Worm (Caenorhabditis elegans): ENCODE measurements around the gene K05F6.14.

The K05F6.14 gene

DNA sequence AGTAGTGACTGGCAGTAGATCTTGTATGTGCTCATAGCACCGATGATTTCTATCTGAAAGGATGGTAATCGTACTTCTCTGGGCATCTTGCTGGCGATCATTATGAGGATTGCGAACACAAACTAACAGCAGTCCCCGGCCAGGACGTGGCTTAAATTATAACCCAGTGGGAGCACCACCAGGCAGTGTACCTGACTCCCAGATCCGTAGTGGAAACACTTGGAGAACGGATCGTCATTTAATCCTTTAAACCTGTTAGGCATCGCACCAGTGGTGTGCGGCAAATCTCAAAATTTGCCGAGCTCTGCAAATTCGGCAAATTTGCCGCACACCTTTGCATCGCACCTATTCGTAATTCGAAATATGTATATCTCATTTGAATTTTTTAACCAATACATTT lies 5.7 kb downstream of the K05F6.14 start, which contains the start of gene K05F6.8:
TSS of gene K05F6.8 (minus strand) at position 101 of the 400 bp plus-strand sequence.
- TF ChIP-seq C34F6.9 (tag; optimal IDR thresholded peaks at IDR 0.05) = no peak
- TF ChIP-seq nhr-21 (tag; optimal IDR thresholded peaks at IDR 0.05) = no peak
- TF ChIP-seq lin-11 (tag; optimal IDR thresholded peaks at IDR 0.05) = no peak
- TF ChIP-seq ztf-11 (tag; optimal IDR thresholded peaks at IDR 0.05) = no peak
- TF ChIP-seq mab-5 (tag; optimal IDR thresholded peaks at IDR 0.05) = no peak
- no peak for TF ChIP-seq crh-2 (tag; optimal IDR thresholded peaks at IDR 0.05)
- no peak for TF ChIP-seq dmd-4 (tag; optimal IDR thresholded peaks at IDR 0.05)
- TF ChIP-seq egl-27 (tag; optimal IDR thresholded peaks at IDR 0.05) = no peak
- TF ChIP-seq nhr-237 (tag; optimal IDR thresholded peaks at IDR 0.05) = no peak
- no peak for TF ChIP-seq nhr-23 (tag; optimal IDR thresholded peaks at IDR 0.05)
- TF ChIP-seq sma-9 (GFP tag; optimal IDR thresholded peaks at IDR 0.05) = no peak
- no peak for TF ChIP-seq sma-9 (tag; optimal IDR thresholded peaks at IDR 0.05)
- TF ChIP-seq unc-39 (tag; optimal IDR thresholded peaks at IDR 0.05) = no peak
- TF ChIP-seq snpc-4 (tag; optimal IDR thresholded peaks at IDR 0.05) = no peak
- no peak for TF ChIP-seq ceh-82 (tag; optimal IDR thresholded peaks at IDR 0.05)
- no peak for TF ChIP-seq nhr-10 (tag; optimal IDR thresholded peaks at IDR 0.05)

DNA sequence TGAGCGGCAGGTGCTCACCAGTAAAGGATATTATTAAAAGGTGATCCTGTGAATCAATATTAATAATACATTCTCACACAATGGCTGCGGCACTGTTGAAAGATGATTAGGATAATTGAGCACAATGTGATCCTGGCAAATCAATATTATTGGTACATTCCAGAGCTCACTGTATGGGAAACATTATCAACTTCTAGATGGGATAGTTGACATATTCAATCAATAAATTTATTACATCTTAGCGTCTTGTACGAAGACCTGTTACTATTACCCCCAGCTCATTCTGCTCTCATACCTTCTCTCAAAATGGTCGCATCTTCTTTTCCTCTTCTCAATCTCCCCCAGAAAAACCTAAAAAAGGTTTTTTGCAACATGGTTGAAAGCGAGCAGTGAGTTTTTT lies 6.3 kb downstream of the K05F6.14 start, which contains the start of gene fbxb-49:
TSS of gene fbxb-49 (plus strand) at position 301 of the 400 bp plus-strand sequence.
- no peak for TF ChIP-seq Y55F3AM.14 (GFP tag; optimal IDR thresholded peaks at IDR 0.05)
- no peak for TF ChIP-seq elt-3 (tag; optimal IDR thresholded peaks at IDR 0.05)
- TF ChIP-seq ZK546.5 (tag; optimal IDR thresholded peaks at IDR 0.05) = no peak
- no peak for TF ChIP-seq nhr-6 (tag; optimal IDR thresholded peaks at IDR 0.05)

DNA sequence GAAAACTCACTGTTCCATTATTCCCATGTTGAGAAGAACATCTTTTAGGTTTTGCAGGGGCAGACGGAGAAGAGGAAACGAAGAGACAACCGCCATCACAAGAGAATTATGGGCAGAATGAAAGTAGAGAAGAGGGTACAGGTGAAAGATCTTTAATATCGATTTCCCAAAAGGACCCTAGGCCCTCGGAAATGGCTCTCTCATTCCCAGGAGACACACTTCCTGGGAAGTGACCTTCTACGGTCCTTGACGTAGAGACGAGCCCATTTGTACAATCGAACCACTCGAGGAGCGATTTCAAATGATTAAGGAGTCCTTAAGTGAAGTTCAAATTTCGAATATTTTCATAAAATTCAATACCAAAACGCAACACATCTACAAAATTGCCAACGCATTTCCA lies 9.1 kb downstream of the K05F6.14 start, which contains the start of gene fbxb-46:
TSS of gene fbxb-46 (minus strand) at position 101 of the 400 bp plus-strand sequence.
- TF ChIP-seq zag-1 (tag; optimal IDR thresholded peaks at IDR 0.05) (no peak), snpc-4 (tag; optimal IDR thresholded peaks at IDR 0.05) (no peak), ZK546.5 (tag; optimal IDR thresholded peaks at IDR 0.05) (no peak), nhr-11 (tag; optimal IDR thresholded peaks at IDR 0.05) (no peak), aly-2 (tag; optimal IDR thresholded peaks at IDR 0.05) (no peak), nhr-21 (tag; optimal IDR thresholded peaks at IDR 0.05) (no peak), mdl-1 (tag; optimal IDR thresholded peaks at IDR 0.05) (no peak), ztf-4 (tag; optimal IDR thresholded peaks at IDR 0.05) (no peak), C34F6.9 (tag; optimal IDR thresholded peaks at IDR 0.05) (no peak), lin-13 (GFP tag; optimal IDR thresholded peaks at IDR 0.05) (no peak), fos-1 (tag; optimal IDR thresholded peaks at IDR 0.05) (no peak), Y55F3AM.14 (GFP tag; optimal IDR thresholded peaks at IDR 0.05) (no peak), sma-3 (GFP tag; optimal IDR thresholded peaks at IDR 0.05) (no peak), nhr-23 (tag; optimal IDR thresholded peaks at IDR 0.05) (no peak), dmd-4 (tag; optimal IDR thresholded peaks at IDR 0.05) (no peak), unc-39 (tag; optimal IDR thresholded peaks at IDR 0.05) (no peak), skn-1 (tag; optimal IDR thresholded peaks at IDR 0.05) (no peak), lin-11 (tag; optimal IDR thresholded peaks at IDR 0.05) (no peak), ztf-11 (tag; optimal IDR thresholded peaks at IDR 0.05) (no peak)

DNA sequence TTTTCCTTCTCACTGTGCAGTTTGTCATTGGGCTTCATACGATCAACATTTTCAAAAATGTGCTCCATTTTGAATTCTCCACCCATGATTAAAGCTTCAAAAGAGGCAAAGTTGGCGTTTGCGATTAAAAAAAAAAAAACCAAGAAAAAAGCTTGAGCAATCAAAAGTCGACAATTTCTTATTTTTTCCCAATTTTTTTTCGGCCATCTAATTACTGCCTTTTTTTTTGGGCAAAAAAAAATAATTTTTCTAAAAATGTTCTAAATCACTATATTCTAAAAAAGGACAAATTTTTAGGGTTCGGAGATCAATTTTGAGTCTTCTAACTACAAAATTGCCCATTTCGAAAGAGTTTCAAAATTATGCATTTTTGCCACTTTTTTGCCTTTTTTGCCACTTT lies 14.1 kb downstream of the K05F6.14 start, which contains the start of gene K05F6.10:
TSS of gene K05F6.10 (minus strand) at position 101 of the 400 bp plus-strand sequence.
- TF ChIP-seq sma-3 (GFP tag; optimal IDR thresholded peaks at IDR 0.05) = no peak
- no peak for TF ChIP-seq lin-13 (GFP tag; optimal IDR thresholded peaks at IDR 0.05)
- no peak for TF ChIP-seq ceh-82 (tag; optimal IDR thresholded peaks at IDR 0.05)
- TF ChIP-seq sem-4 (tag; optimal IDR thresholded peaks at IDR 0.05) = no peak
- TF ChIP-seq dmd-4 (tag; optimal IDR thresholded peaks at IDR 0.05) = no peak
- no peak for TF ChIP-seq mbf-1 (tag; optimal IDR thresholded peaks at IDR 0.05)
- TF ChIP-seq egl-27 (tag; optimal IDR thresholded peaks at IDR 0.05) = no peak
- TF ChIP-seq fos-1 (tag; optimal IDR thresholded peaks at IDR 0.05) = no peak
- TF ChIP-seq nhr-23 (tag; optimal IDR thresholded peaks at IDR 0.05) = no peak
- TF ChIP-seq R02D3.7 (tag; optimal IDR thresholded peaks at IDR 0.05) = no peak
- TF ChIP-seq nhr-129 (tag; optimal IDR thresholded peaks at IDR 0.05) = no peak
- TF ChIP-seq peb-1 (tag; optimal IDR thresholded peaks at IDR 0.05) = no peak
- no peak for TF ChIP-seq nhr-21 (tag; optimal IDR thresholded peaks at IDR 0.05)
- TF ChIP-seq ZK546.5 (tag; optimal IDR thresholded peaks at IDR 0.05) = no peak

DNA sequence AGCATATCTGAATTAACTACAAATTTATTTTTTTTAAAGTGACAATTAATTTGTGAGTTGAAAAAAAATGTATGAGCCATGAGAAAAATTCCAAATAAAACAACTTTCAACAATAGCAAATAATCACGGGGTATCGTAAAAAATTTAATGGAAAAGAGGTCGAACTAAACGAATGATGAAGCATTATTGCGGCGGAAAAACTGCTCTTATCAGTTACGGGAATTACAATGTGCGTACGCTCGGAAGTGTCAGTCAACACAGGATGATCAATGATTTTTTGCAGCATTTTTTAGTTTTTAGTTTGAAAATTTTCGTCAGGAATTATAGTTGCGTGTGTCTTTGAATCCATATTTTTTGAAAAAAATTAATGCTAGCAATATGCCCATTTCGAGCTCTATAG lies 14.8 kb downstream of the K05F6.14 start:
- TF ChIP-seq unc-39 (tag; optimal IDR thresholded peaks at IDR 0.05) = no peak
- peak; percentile 82 for TF ChIP-seq fos-1 (tag; optimal IDR thresholded peaks at IDR 0.05)
